Worm (Caenorhabditis elegans): ENCODE data around the gene str-247.

- no peak for TF ChIP-seq nhr-11 (tag; optimal IDR thresholded peaks at IDR 0.05)
- no peak for TF ChIP-seq nhr-47 (tag; optimal IDR thresholded peaks at IDR 0.05)
- TF ChIP-seq unc-98 (GFP tag; IDR thresholded peaks at IDR 0.05), result no peak
- TF ChIP-seq ceh-90 (tag; optimal IDR thresholded peaks at IDR 0.05), result no peak
- TF ChIP-seq aha-1 (tag; optimal IDR thresholded peaks at IDR 0.05), result no peak
- TF ChIP-seq lsy-2 (tag; optimal IDR thresholded peaks at IDR 0.05), result no peak
- TF ChIP-seq blmp-1 (tag; optimal IDR thresholded peaks at IDR 0.05), result no peak
- no peak for TF ChIP-seq fos-1 (tag; optimal IDR thresholded peaks at IDR 0.05)
Observed at ce11 chrV:3981680-3982079, 27.8 kb downstream of the str-247 start, which contains the start of gene nlp-30.

Data from whole organism, L1 larva.